Fruit fly (Drosophila melanogaster) whole organism, wandering third instar larva: ENCODE results near the gene CG11893.

ENCODE experiments used
- Abd-B ChIP-seq: fragments of >200 bp; optimal IDR thresholded peaks from 2 replicates; lab custom pipeline; 2017; ENCODE audit warnings: missing biosample characterization, missing genetic modification characterization
- CG32264 ChIP-seq: fragments of 200-800 bp; sonication (Bioruptor generic); optimal IDR thresholded peaks from 2 replicates; lab custom pipeline; 2016; ENCODE audit warnings: missing biosample characterization, missing genetic modification characterization
- CG9705 ChIP-seq: fragments of 200-800 bp; sonication (Bioruptor generic); optimal IDR thresholded peaks from 2 replicates; lab custom pipeline; 2018; ENCODE audit warnings: missing biosample characterization, mild to moderate bottlenecking, missing genetic modification characterization
- Dif ChIP-seq: fragments of 200-275, 200-300 bp; sonication (Bioruptor generic); optimal IDR thresholded peaks from 2 replicates; lab custom pipeline; 2018; ENCODE audit warnings: missing biosample characterization, missing genetic modification characterization; ENCODE audit not compliant: partially characterized antibody
- GATAd ChIP-seq: sonication (Bioruptor generic); optimal IDR thresholded peaks from 2 replicates; lab custom pipeline; 2016; ENCODE audit warnings: missing biosample characterization, missing genetic modification characterization
- HLH106 ChIP-seq: fragments of 200-800 bp; optimal IDR thresholded peaks from 3 replicates; lab custom pipeline; 2019; ENCODE audit warnings: missing biosample characterization, mild to moderate bottlenecking, missing genetic modification characterization, moderate library complexity
- Hnf4 ChIP-seq: fragments of 200-800 bp; sonication (Bioruptor generic); optimal IDR thresholded peaks from 2 replicates; lab custom pipeline; 2016; ENCODE audit warnings: missing biosample characterization, mild to moderate bottlenecking, missing genetic modification characterization
- Hr83 ChIP-seq: fragments of 200-300 bp; sonication (Bioruptor generic); optimal IDR thresholded peaks from 2 replicates; lab custom pipeline; 2016; ENCODE audit warnings: missing biosample characterization, mild to moderate bottlenecking, missing genetic modification characterization, moderate library complexity; ENCODE audit not compliant: poor library complexity, severe bottlenecking
- OdsH ChIP-seq: fragments of 200-800 bp; sonication (Bioruptor generic); optimal IDR thresholded peaks from 2 replicates; lab custom pipeline; 2016; ENCODE audit warnings: missing biosample characterization, mild to moderate bottlenecking, missing genetic modification characterization
- Rel ChIP-seq, 2 experiments: fragments of 200-800 bp; sonication (Bioruptor generic) in 1 of 2; optimal IDR thresholded peaks; 2 replicates in 1 of 2; 3 replicates in 1 of 2; lab custom pipeline; 2016 to 2019; ENCODE audit warnings: mild to moderate bottlenecking in 2 of 2, missing biosample characterization in 2 of 2, missing genetic modification characterization in 2 of 2, moderate library complexity in 1 of 2
- Sp1 ChIP-seq: fragments of 200-800 bp; sonication (Bioruptor generic); optimal IDR thresholded peaks from 3 replicates; lab custom pipeline; 2019; ENCODE audit warnings: missing biosample characterization, mild to moderate bottlenecking, missing genetic modification characterization, moderate library complexity
- Vsx2 ChIP-seq: fragments of 200-300, 225-300 bp; sonication (Bioruptor generic); optimal IDR thresholded peaks from 2 replicates; lab custom pipeline; 2018; ENCODE audit warnings: missing biosample characterization, missing genetic modification characterization; ENCODE audit not compliant: partially characterized antibody
- br ChIP-seq: fragments of 200-800 bp; sonication (Bioruptor generic); optimal IDR thresholded peaks from 2 replicates; lab custom pipeline; 2016; ENCODE audit warnings: missing biosample characterization, missing genetic modification characterization
- brk ChIP-seq: fragments of 200-800 bp; sonication (Bioruptor generic); optimal IDR thresholded peaks from 2 replicates; lab custom pipeline; 2016; ENCODE audit warnings: missing biosample characterization, mild to moderate bottlenecking, missing genetic modification characterization
- dl ChIP-seq, 2 experiments: fragments of 175-275, 200-275 bp in 1 of 2; fragments of 200-275 bp in 1 of 2; sonication (Bioruptor generic); optimal IDR thresholded peaks; lab custom pipeline; 2018; ENCODE audit warnings: mild to moderate bottlenecking in 2 of 2, missing biosample characterization in 2 of 2, missing genetic modification characterization in 2 of 2, moderate library complexity in 2 of 2; ENCODE audit not compliant: partially characterized antibody in 2 of 2, insufficient read depth in 1 of 2
- dsf ChIP-seq: sonication (Bioruptor generic); optimal IDR thresholded peaks from 2 replicates; lab custom pipeline; 2016; ENCODE audit warnings: missing biosample characterization, missing genetic modification characterization, borderline replicate concordance
- ey ChIP-seq: fragments of 200-800 bp; sonication (Bioruptor generic); optimal IDR thresholded peaks from 2 replicates; lab custom pipeline; 2016; ENCODE audit warnings: missing biosample characterization, missing genetic modification characterization
- fru ChIP-seq: fragments of 200-800 bp; sonication (Bioruptor generic); optimal IDR thresholded peaks from 3 replicates; lab custom pipeline; 2016; ENCODE audit warnings: missing biosample characterization, mild to moderate bottlenecking, missing genetic modification characterization
- h ChIP-seq: fragments of 200-800 bp; sonication (Bioruptor generic); optimal IDR thresholded peaks from 3 replicates; lab custom pipeline; 2016; ENCODE audit warnings: missing biosample characterization, mild to moderate bottlenecking, missing genetic modification characterization
- jim ChIP-seq: fragments of 175-275, 200-325 bp; sonication (Bioruptor generic); optimal IDR thresholded peaks from 2 replicates; lab custom pipeline; 2016; ENCODE audit warnings: missing biosample characterization, mild to moderate bottlenecking, missing genetic modification characterization
- lola ChIP-seq: fragments of >200 bp; optimal IDR thresholded peaks from 2 replicates; lab custom pipeline; 2017; ENCODE audit warnings: missing biosample characterization, missing genetic modification characterization
- psq ChIP-seq: fragments of 200-800 bp; sonication (Bioruptor generic); optimal IDR thresholded peaks from 3 replicates; lab custom pipeline; 2017; ENCODE audit warnings: missing biosample characterization, mild to moderate bottlenecking, missing genetic modification characterization, moderate library complexity
- sv ChIP-seq: fragments of 200-800 bp; sonication (Bioruptor generic); optimal IDR thresholded peaks from 3 replicates; lab custom pipeline; 2016; ENCODE audit warnings: missing biosample characterization, missing genetic modification characterization
- tai ChIP-seq: sonication (Bioruptor generic); optimal IDR thresholded peaks from 2 replicates; lab custom pipeline; 2016; ENCODE audit warnings: missing biosample characterization, missing genetic modification characterization
- woc ChIP-seq: sonication (Bioruptor generic); optimal IDR thresholded peaks from 2 replicates; lab custom pipeline; 2016; ENCODE audit warnings: missing biosample characterization, mild to moderate bottlenecking, missing genetic modification characterization

CG11893 gene

dm6 chr3R:25310843-25311242 is 21.2 kb downstream of the CG11893 start, which contains the start of gene CG31099:
Gene CG31099, minus strand, starts transcription at chr3R:25310943.
- TF ChIP-seq Vsx2 (no peak), Abd-B (GFP tag; lab: Kevin White, UChicago) (no peak), OdsH (GFP tag; lab: Kevin White, UChicago) (no peak)

- no peak for TF ChIP-seq OdsH (GFP tag; lab: Kevin White, UChicago)
- TF ChIP-seq Abd-B (GFP tag; lab: Kevin White, UChicago): no peak
- TF ChIP-seq GATAd: no peak
- no peak for TF ChIP-seq woc (GFP tag; lab: Kevin White, UChicago)
- TF ChIP-seq Sp1 (GFP tag; lab: Kevin White, UChicago): no peak
- TF ChIP-seq HLH106 (tag; lab: Kevin White, UChicago): no peak
- TF ChIP-seq brk (GFP tag; lab: Kevin White, UChicago): no peak
- no peak for TF ChIP-seq psq (GFP tag; lab: Kevin White, UChicago)
- TF ChIP-seq CG32264: no peak
Measured at dm6 chr3R:25312583-25312982, 22.9 kb downstream of the CG11893 start.

dm6 chr3R:25313771-25314170 is 24.1 kb downstream of the CG11893 start, which contains the start of gene CG31087:
Gene CG31087, minus strand, starts transcription at chr3R:25313833.
- peak; percentile 81 for TF ChIP-seq psq (GFP tag; lab: Kevin White, UChicago)
- peak; percentile 40 for TF ChIP-seq Vsx2
- TF ChIP-seq Rel (GFP tag; optimal IDR thresholded peaks at IDR 0.05; lab: Kevin White, UChicago): no peak
- peak; percentile 91 for TF ChIP-seq Rel (tag; optimal IDR thresholded peaks at IDR 0.05; lab: Kevin White, UChicago)
- TF ChIP-seq GATAd: no peak
- TF ChIP-seq fru (GFP tag; lab: Kevin White, UChicago): no peak
- TF ChIP-seq jim (GFP tag; lab: Kevin White, UChicago): no peak
- peak; percentile 19 for TF ChIP-seq h
- TF ChIP-seq woc (GFP tag; lab: Kevin White, UChicago): no peak
- TF ChIP-seq dl (GFP tag; optimal IDR thresholded peaks at IDR 0.05; lab: Kevin White, UChicago; ENCODE audit: insufficient read depth in 1 of 2, partially characterized antibody in 2 of 2): no peak

dm6 chr3R:25316016-25316415 is 26.3 kb downstream of the CG11893 start, which contains the start of gene CG10559:
Gene CG10559, minus strand, starts transcription at chr3R:25316116.
- TF ChIP-seq Dif (GFP tag; lab: Kevin White, UChicago) (peak; percentile 49), h (no peak)

DNA sequence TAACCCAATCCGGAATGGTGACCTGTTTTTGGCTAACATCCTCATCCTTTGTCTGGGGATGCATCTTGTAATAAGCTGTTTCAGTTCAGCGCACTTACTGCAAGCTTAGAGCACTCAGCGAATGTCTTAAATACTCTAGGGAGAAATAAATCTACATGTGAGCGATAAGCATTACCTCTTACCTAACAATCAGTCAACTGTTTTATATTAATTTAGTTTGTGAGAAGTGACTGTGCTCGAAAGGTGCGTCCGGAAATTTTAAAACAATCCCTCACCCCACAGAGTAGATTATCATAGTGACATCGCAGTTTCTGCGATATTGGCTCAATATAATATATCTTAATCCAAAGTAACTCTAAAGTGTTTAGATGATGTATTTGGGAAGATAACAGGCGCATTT is 28.3 kb downstream of the CG11893 start, which contains the start of gene CG10553:
Gene CG10553, minus strand, starts transcription at position 101 of the 400 bp plus-strand sequence.
- TF ChIP-seq tai (GFP tag; lab: Kevin White, UChicago) (no peak), sv (GFP tag; lab: Kevin White, UChicago) (no peak), br (GFP tag; lab: Kevin White, UChicago) (no peak), Sp1 (GFP tag; lab: Kevin White, UChicago) (no peak), lola (no peak), CG9705 (no peak), HLH106 (tag; lab: Kevin White, UChicago) (no peak)

dm6 chr3R:25320051-25320705 is 30.5 kb downstream of the CG11893 start, which contains the start of gene CG10560:
Gene CG10560, minus strand, starts transcription at chr3R:25320101.
- TF ChIP-seq ey (GFP tag; lab: Kevin White, UChicago): no peak
- TF ChIP-seq Hr83 (GFP tag; lab: Kevin White, UChicago): no peak
- TF ChIP-seq fru (GFP tag; lab: Kevin White, UChicago): no peak
- no peak for TF ChIP-seq CG9705
- TF ChIP-seq br (GFP tag; lab: Kevin White, UChicago): no peak
- no peak for TF ChIP-seq dsf (GFP tag; lab: Kevin White, UChicago)
- no peak for TF ChIP-seq Hnf4 (GFP tag; lab: Kevin White, UChicago)
- TF ChIP-seq GATAd: no peak
- no peak for TF ChIP-seq Dif (GFP tag; lab: Kevin White, UChicago)
- no peak for TF ChIP-seq Rel (GFP tag; optimal IDR thresholded peaks at IDR 0.05; lab: Kevin White, UChicago)
- TF ChIP-seq Rel (tag; optimal IDR thresholded peaks at IDR 0.05; lab: Kevin White, UChicago): no peak
- TF ChIP-seq dl (GFP tag; optimal IDR thresholded peaks at IDR 0.05; lab: Kevin White, UChicago; ENCODE audit: insufficient read depth in 1 of 2, partially characterized antibody in 2 of 2): no peak
- TF ChIP-seq, all 38 proteins: peak for 0
